Fruit fly (Drosophila melanogaster): ENCODE measurements around the gene CG14346.

DNA sequence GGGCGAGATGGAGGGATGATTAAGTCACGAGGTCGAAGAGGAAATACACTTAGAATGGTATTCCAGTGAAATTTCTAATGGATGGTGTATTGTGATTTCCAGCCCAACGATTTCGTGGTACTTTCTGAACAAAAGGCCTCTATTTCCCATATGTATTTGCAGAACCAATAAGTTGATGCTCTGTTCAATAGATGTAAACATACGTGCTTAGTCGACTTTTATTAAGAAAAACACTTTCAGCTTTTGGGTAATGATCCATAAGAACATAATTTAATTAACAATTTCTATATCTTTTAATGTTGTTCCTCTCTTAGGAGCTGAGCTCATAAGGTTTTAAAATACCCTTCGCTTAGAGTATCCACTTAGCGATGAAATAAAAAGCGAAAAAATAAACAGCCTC lies 37.8 kb downstream of the CG14346 start:
- TF ChIP-seq psq (optimal IDR thresholded peaks at IDR 0.05), result no peak
- no peak for TF ChIP-seq usp (GFP tag; optimal IDR thresholded peaks at IDR 0.05)

Measured in whole organism.